Worm (Caenorhabditis elegans) whole organism, early embryonic: ENCODE data around the gene clec-206.

ENCODE experiments used
- ama-1 ChIP-seq: fragments of 150-350 bp; optimal IDR thresholded peaks from 2 replicates; lab custom pipeline; 2014
- scrt-1 ChIP-seq: fragments of 200-800 bp; sonication (Bioruptor generic); IDR thresholded peaks from 2 replicates; pipeline ENCODE4 v1.3.6; 2022; ENCODE audit warnings: missing genetic modification characterization, missing compliant biosample characterization

ce11 chrV:1955246-1955645 is 48.9 kb downstream of the clec-206 start:
- TF ChIP-seq ama-1 (no peak), scrt-1 (no peak)
